Worm (Caenorhabditis elegans) whole organism, young adult: ENCODE measurements around the gene R151.1.

Source experiments
- B0035.1 ChIP-seq: sonication (generic microtip); optimal IDR thresholded peaks from 2 replicates; lab custom pipeline; 2016; ENCODE audit warnings: missing genetic modification characterization, mild to moderate bottlenecking, missing compliant biosample characterization, missing genotype, missing genetic modification reagents
- F49E8.2 ChIP-seq: sonication (generic microtip); optimal IDR thresholded peaks from 3 replicates; lab custom pipeline; 2017; ENCODE audit warnings: missing genetic modification characterization, mild to moderate bottlenecking, missing compliant biosample characterization, antibody characterized with exemption, moderate library complexity; ENCODE audit not compliant: insufficient read depth
- K11D2.4 ChIP-seq: fragments of 200-800 bp; sonication (Bioruptor generic); IDR thresholded peaks from 2 replicates; pipeline ENCODE4 v1.3.6; 2022; ENCODE audit warnings: missing genetic modification reagents, missing genetic modification characterization, missing compliant biosample characterization
- Y53F4B.3 ChIP-seq: fragments of 200-800 bp; sonication (Bioruptor generic); IDR thresholded peaks from 2 replicates; pipeline ENCODE4 v1.3.6; 2022; ENCODE audit warnings: missing genetic modification reagents, missing genetic modification characterization, missing compliant biosample characterization
- Y53G8AR.9 ChIP-seq: fragments of 200-800 bp; sonication (Bioruptor generic); conservative IDR thresholded peaks from 2 replicates; pipeline ENCODE4 v1.3.6; 2022; ENCODE audit warnings: missing genetic modification reagents, missing genetic modification characterization, missing compliant biosample characterization
- Y79H2A.3 ChIP-seq: fragments of 200-800 bp; sonication (Bioruptor generic); conservative IDR thresholded peaks from 2 replicates; pipeline ENCODE4 v1.3.6; 2022; ENCODE audit warnings: missing genetic modification reagents, missing genetic modification characterization, missing compliant biosample characterization
- aptf-2 ChIP-seq: fragments of 200-800 bp; sonication (Bioruptor generic); conservative IDR thresholded peaks from 2 replicates; pipeline ENCODE4 v1.3.6; 2022; ENCODE audit warnings: missing genetic modification reagents, missing genetic modification characterization, missing compliant biosample characterization
- atf-7 ChIP-seq: sonication (generic microtip); optimal IDR thresholded peaks from 2 replicates; lab custom pipeline; 2017; ENCODE audit warnings: mild to moderate bottlenecking, missing genetic modification characterization, missing compliant biosample characterization
- attf-5 ChIP-seq: fragments of 200-800 bp; sonication (Bioruptor generic); optimal IDR thresholded peaks from 2 replicates; lab custom pipeline; 2018; ENCODE audit warnings: mild to moderate bottlenecking, missing genetic modification characterization, missing compliant biosample characterization
- ccch-3 ChIP-seq: fragments of 200-800 bp; sonication (Bioruptor generic); optimal IDR thresholded peaks from 2 replicates; lab custom pipeline; 2018; ENCODE audit warnings: mild to moderate bottlenecking, missing genetic modification characterization, missing compliant biosample characterization
- ceh-100 ChIP-seq: fragments of 200-800 bp; sonication (Bioruptor generic); IDR thresholded peaks from 2 replicates; pipeline ENCODE4 v1.3.6; 2022; ENCODE audit warnings: missing genetic modification reagents, missing genetic modification characterization, missing compliant biosample characterization
- dox-1 ChIP-seq: fragments of 200-800 bp; sonication (Bioruptor generic); IDR thresholded peaks from 2 replicates; pipeline ENCODE4 v1.3.6; 2022; ENCODE audit warnings: missing genetic modification reagents, missing genetic modification characterization, missing compliant biosample characterization
- efl-1 ChIP-seq: fragments of 150-350 bp; optimal IDR thresholded peaks from 2 replicates; lab custom pipeline; 2014; ENCODE audit warnings: missing biosample characterization, missing genetic modification reagents, missing genetic modification characterization
- ekl-4 ChIP-seq: fragments of 200-800 bp; sonication (Bioruptor generic); IDR thresholded peaks from 2 replicates; pipeline ENCODE4 v1.3.6; 2022; ENCODE audit warnings: missing genetic modification reagents, missing genetic modification characterization, missing compliant biosample characterization
- hmg-1.2 ChIP-seq: fragments of 200-800 bp; sonication (Bioruptor generic); IDR thresholded peaks from 2 replicates; pipeline ENCODE4 v1.3.6; 2022; ENCODE audit warnings: missing genetic modification reagents, missing genetic modification characterization, missing compliant biosample characterization
- let-607 ChIP-seq, 2 experiments: fragments of 200-800 bp in 1 of 2; sonication (Bioruptor generic) in 1 of 2; sonication (generic microtip) in 1 of 2; optimal IDR thresholded peaks; 2 replicates each; lab custom pipeline; 2016 to 2018; ENCODE audit warnings: mild to moderate bottlenecking in 2 of 2, missing compliant biosample characterization in 2 of 2, missing genetic modification characterization in 2 of 2, moderate library complexity in 2 of 2, missing genotype in 1 of 2
- lin-26 ChIP-seq: fragments of 200-800 bp; sonication (Bioruptor generic); IDR thresholded peaks from 2 replicates; pipeline ENCODE4 v1.3.6; 2022; ENCODE audit warnings: missing genetic modification reagents, missing genetic modification characterization, missing compliant biosample characterization
- lin-40 ChIP-seq: sonication (generic microtip); optimal IDR thresholded peaks from 2 replicates; lab custom pipeline; 2016; ENCODE audit warnings: missing genetic modification characterization, mild to moderate bottlenecking, missing compliant biosample characterization, missing genotype, missing genetic modification reagents
- lin-54 ChIP-seq: fragments of 200-800 bp; sonication (Bioruptor generic); optimal IDR thresholded peaks from 2 replicates; lab custom pipeline; 2018; ENCODE audit warnings: mild to moderate bottlenecking, missing genetic modification characterization, missing compliant biosample characterization
- lir-1 ChIP-seq: fragments of 200-800 bp; sonication (Bioruptor generic); conservative IDR thresholded peaks from 2 replicates; pipeline ENCODE4 v1.3.6; 2022; ENCODE audit warnings: missing genetic modification reagents, missing genetic modification characterization, missing compliant biosample characterization
- mel-28 ChIP-seq: sonication (generic microtip); optimal IDR thresholded peaks from 2 replicates; lab custom pipeline; 2016; ENCODE audit warnings: borderline replicate concordance, mild to moderate bottlenecking, missing genetic modification characterization, missing compliant biosample characterization
- mes-4 ChIP-seq: sonication (generic microtip); optimal IDR thresholded peaks from 2 replicates; lab custom pipeline; 2016; ENCODE audit warnings: missing genotype, missing genetic modification characterization, missing compliant biosample characterization
- mxl-1 ChIP-seq: sonication (generic microtip); optimal IDR thresholded peaks from 2 replicates; lab custom pipeline; 2016; ENCODE audit warnings: missing genetic modification characterization, missing compliant biosample characterization
- nfya-2 ChIP-seq: fragments of 200-800 bp; sonication (Bioruptor generic); IDR thresholded peaks from 2 replicates; pipeline ENCODE4 v1.3.6; 2022; ENCODE audit warnings: missing genetic modification reagents, missing genetic modification characterization, missing compliant biosample characterization
- sea-2 ChIP-seq: fragments of 200-800 bp; sonication (Bioruptor generic); IDR thresholded peaks from 2 replicates; pipeline ENCODE4 v1.3.6; 2022; ENCODE audit warnings: missing genetic modification characterization, missing compliant biosample characterization
- snpc-3.4 ChIP-seq: sonication (generic microtip); optimal IDR thresholded peaks from 2 replicates; lab custom pipeline; 2017; ENCODE audit warnings: missing genetic modification characterization, mild to moderate bottlenecking, missing compliant biosample characterization, antibody characterized with exemption, moderate library complexity, missing genotype, missing genetic modification reagents
- snpc-4 ChIP-seq, 5 experiments: fragments of 150-350 bp in 1 of 5; sonication (generic microtip) in 4 of 5; optimal IDR thresholded peaks; 2 replicates each; lab custom pipeline; 2014 to 2018; ENCODE audit warnings: missing genetic modification characterization in 5 of 5, missing biosample characterization in 3 of 5, antibody characterized with exemption in 2 of 5, mild to moderate bottlenecking in 2 of 5, missing compliant biosample characterization in 2 of 5, missing genotype in 2 of 5, moderate library complexity in 2 of 5, missing genetic modification reagents in 1 of 5
- tbp1 ChIP-seq: fragments of 200-800 bp; sonication (Bioruptor generic); optimal IDR thresholded peaks from 2 replicates; lab custom pipeline; 2018; ENCODE audit warnings: mild to moderate bottlenecking, missing genetic modification characterization, missing compliant biosample characterization
- unc-130 ChIP-seq: sonication (generic microtip); optimal IDR thresholded peaks from 2 replicates; lab custom pipeline; 2016; ENCODE audit warnings: missing genetic modification reagents, missing genetic modification characterization, missing compliant biosample characterization
- unc-62 ChIP-seq: fragments of 150-350 bp; optimal IDR thresholded peaks from 2 replicates; lab custom pipeline; 2014; ENCODE audit warnings: missing biosample characterization, missing genetic modification reagents, missing genetic modification characterization
- xnd-1 ChIP-seq: sonication (generic microtip); optimal IDR thresholded peaks from 2 replicates; lab custom pipeline; 2016; ENCODE audit warnings: missing genotype, missing genetic modification reagents, missing genetic modification characterization, missing compliant biosample characterization
- zim-3 ChIP-seq: sonication (generic microtip); optimal IDR thresholded peaks from 2 replicates; lab custom pipeline; 2017; ENCODE audit warnings: mild to moderate bottlenecking, missing genetic modification characterization, moderate library complexity, missing compliant biosample characterization

Gene R151.1

DNA sequence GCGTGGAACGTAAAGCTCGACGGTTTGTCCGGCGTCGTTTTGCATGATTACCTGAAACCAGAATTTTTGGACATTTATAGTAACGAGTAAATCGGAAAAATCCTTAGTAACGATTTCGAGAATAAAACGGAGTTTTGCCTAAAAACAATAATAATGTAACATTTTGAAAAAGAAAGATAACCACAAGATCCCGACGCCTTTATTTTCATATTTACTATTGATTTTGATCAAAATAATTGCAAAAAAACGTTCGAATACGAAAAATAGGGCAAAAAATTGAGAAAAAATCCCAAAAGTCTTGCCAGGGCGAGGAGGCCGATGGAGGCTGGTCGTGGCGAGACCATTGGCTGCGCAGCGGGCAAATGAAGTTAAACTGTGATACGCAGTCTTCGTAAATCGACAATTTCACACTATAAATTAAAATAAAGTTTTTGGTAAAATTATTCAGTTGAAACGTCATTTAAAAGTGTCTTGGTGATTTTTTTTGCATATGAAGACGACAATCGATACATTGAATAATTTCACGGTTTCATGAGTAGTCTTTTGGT is 26.7 kb upstream of the R151.1 start, which contains the start of gene rps-21 (continued):
- TF ChIP-seq efl-1: peak; percentile 42
- TF ChIP-seq let-607 (tag; optimal IDR thresholded peaks at IDR 0.05; lab: Kevin White, UChicago): no peak
- TF ChIP-seq lin-26: no peak
- TF ChIP-seq ccch-3 (GFP tag; lab: Kevin White, UChicago): no peak
- peak; percentile 46; the same call in 1 of the 2 replicates for TF ChIP-seq ceh-100 (GFP tag; lab: Robert Waterston, UW)
- TF ChIP-seq nfya-2 (GFP tag; lab: Robert Waterston, UW): no peak
- peak; percentile 47 for TF ChIP-seq snpc-3.4
- TF ChIP-seq Y53F4B.3 (GFP tag; lab: Robert Waterston, UW): no peak
- TF ChIP-seq aptf-2: no peak
- no peak for TF ChIP-seq sea-2 (GFP tag; lab: Robert Waterston, UW)
- peak; percentile 49; the same call in 1 of the 2 replicates for TF ChIP-seq dox-1 (GFP tag; lab: Robert Waterston, UW)
- TF ChIP-seq F49E8.2 (tag; lab: Kevin White, UChicago): no peak
- TF ChIP-seq Y79H2A.3 (GFP tag; lab: Robert Waterston, UW): no peak
- TF ChIP-seq hmg-1.2: peak; percentile 89
- 0 out of 2 replicates have a peak, but pooled peaks have one; percentile 23 for TF ChIP-seq ekl-4 (GFP tag; lab: Robert Waterston, UW)
- TF ChIP-seq lir-1 (GFP tag; lab: Robert Waterston, UW): no peak
- no peak for TF ChIP-seq atf-7
- TF ChIP-seq K11D2.4 (GFP tag; lab: Robert Waterston, UW): no peak

DNA sequence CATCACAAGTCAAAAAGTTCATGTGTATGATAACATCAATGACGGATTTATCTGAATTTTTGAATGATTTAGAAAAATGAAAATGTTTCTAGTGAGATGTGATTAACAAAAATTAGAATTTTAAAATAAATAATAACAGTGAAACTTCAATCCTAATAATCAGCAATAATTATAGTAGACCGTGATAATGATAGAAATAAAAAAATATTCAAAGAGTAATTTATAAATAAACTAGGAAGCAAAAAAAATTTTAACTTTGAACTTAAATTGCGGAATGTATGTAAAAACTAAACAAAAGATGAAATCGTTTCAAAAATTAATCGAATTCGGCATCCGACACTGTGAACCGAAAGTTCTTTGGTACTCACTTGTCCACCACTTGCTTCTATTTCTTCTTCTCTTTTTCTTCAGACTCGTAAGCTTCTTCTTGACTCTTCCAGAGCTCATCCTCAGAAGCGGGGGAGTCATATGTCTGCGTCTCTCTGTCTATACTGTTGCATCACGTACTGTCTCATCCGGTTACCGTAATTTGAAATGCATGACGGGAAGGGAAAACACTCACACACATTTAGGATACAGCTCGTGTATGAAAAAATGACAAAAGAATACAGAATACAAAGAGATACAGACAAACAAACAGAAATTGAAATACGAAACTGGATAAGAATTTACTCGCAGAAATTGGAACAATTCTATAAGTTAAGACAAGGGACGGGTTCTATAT is 23.2 kb upstream of the R151.1 start, which contains the start of gene mec-14:
TSS of gene mec-14 (minus strand) at position 51 of the 724 bp plus-strand sequence.
- TF ChIP-seq hmg-1.2 (peak; percentile 54; the same call in 1 of the 2 replicates), unc-62 (no peak), mes-4 (tag; lab: Kevin White, UChicago) (no peak)

DNA sequence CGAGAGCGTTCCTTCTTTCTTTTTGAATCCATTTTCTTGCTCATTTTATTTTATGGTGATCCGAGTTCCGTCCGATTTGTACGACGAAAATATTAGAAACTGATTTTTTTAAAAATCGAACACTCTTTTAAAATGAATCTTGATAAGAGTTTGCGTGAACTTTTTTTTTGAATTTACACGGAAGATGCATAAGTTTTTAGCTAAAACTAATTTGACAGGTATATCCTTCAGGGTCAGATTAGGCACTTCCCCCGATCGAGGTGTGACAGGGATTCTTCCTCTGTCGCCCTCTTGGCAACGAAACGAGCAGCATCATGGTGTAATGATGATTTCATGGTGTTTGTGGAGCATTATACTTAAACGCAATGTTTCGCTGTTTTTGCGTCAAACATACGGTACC is 21.0 kb upstream of the R151.1 start, which contains the start of gene F37C12.18:
TSS of gene F37C12.18 (minus strand) at position 101 of the 400 bp plus-strand sequence.
- no peak for TF ChIP-seq zim-3 (tag; lab: Kevin White, UChicago)
- TF ChIP-seq Y53G8AR.9 (GFP tag; lab: Robert Waterston, UW): no peak
- no peak for TF ChIP-seq unc-130 (GFP tag; lab: Kevin White, UChicago)
- no peak for TF ChIP-seq tbp1
- no peak for TF ChIP-seq B0035.1 (tag; lab: Kevin White, UChicago)
- TF ChIP-seq attf-5 (GFP tag; lab: Kevin White, UChicago): no peak
- no peak for TF ChIP-seq lin-40 (tag; lab: Kevin White, UChicago)
- TF ChIP-seq mxl-1 (tag; lab: Kevin White, UChicago): no peak
- no peak for TF ChIP-seq mel-28
- no peak for TF ChIP-seq xnd-1 (tag; lab: Kevin White, UChicago)
- TF ChIP-seq, all 124 proteins: peak for 0

DNA sequence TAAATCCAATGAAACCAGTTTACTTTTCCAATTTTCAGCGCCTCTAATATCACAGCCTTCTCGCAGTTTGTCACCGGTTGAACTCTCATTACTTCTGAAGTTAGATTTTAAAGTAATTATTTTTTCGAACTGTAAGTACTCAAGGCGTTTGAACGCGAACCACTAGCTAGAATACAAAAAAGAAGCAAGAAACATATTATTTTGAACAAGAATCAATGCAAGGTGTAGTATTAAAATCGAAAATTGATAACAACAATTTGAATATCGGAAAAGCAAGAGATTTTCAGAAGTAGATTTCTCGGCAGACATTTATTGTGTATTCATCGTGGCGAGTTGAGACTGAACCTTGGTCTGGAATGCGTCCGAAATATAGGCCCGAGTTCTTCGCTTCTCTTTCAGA is 18.4 kb upstream of the R151.1 start, which contains the start of gene exos-9:
TSS of gene exos-9 (minus strand) at position 101 of the 400 bp plus-strand sequence.
- peak; percentile 2 for TF ChIP-seq lin-54 (GFP tag; lab: Kevin White, UChicago)
- no peak for TF ChIP-seq snpc-4 (GFP tag; optimal IDR thresholded peaks at IDR 0.05; lab: Kevin White, UChicago)
- TF ChIP-seq snpc-4 (tag; optimal IDR thresholded peaks at IDR 0.05; lab: Kevin White, UChicago): peak in 1 of 4 experiments; percentile 19
- no peak for TF ChIP-seq mel-28
